Fruit fly (Drosophila melanogaster) whole organism, embryonic: ENCODE data around the gene Eip75B.

Experiments
- ATbp ChIP-seq: fragments of 200-800 bp; sonication (Bioruptor generic); optimal IDR thresholded peaks from 2 replicates; lab custom pipeline; 2017; ENCODE audit warnings: missing biosample characterization, mild to moderate bottlenecking, missing genetic modification characterization, missing genetic modification reagents
- Blimp-1 ChIP-seq: fragments of 200-800 bp; sonication (Bioruptor generic); optimal IDR thresholded peaks from 3 replicates; lab custom pipeline; 2018; ENCODE audit warnings: missing biosample characterization, missing genetic modification characterization, mild to moderate bottlenecking, moderate library complexity, missing genetic modification reagents
- CG10462 ChIP-seq: fragments of 200-800 bp; sonication (Bioruptor generic); optimal IDR thresholded peaks from 2 replicates; lab custom pipeline; 2016; ENCODE audit warnings: missing biosample characterization, missing genetic modification characterization
- CG13296 ChIP-seq: fragments of 200-800 bp; sonication (Bioruptor generic); optimal IDR thresholded peaks from 3 replicates; lab custom pipeline; 2018; ENCODE audit warnings: missing biosample characterization, mild to moderate bottlenecking, missing genetic modification characterization
- CG14441 ChIP-seq: fragments of 200-800 bp; sonication (Bioruptor generic); IDR thresholded peaks from 2 replicates; pipeline ENCODE4 v1.3.6; 2022; ENCODE audit warnings: missing biosample characterization, missing genetic modification characterization
- CG14667 ChIP-seq: fragments of 200-800 bp; sonication (Bioruptor generic); IDR thresholded peaks from 2 replicates; pipeline ENCODE4 v1.3.6; 2022; ENCODE audit warnings: missing biosample characterization, missing genetic modification characterization
- CG15269 ChIP-seq: fragments of 200-800 bp; sonication (Bioruptor generic); optimal IDR thresholded peaks from 2 replicates; lab custom pipeline; 2018; ENCODE audit warnings: missing biosample characterization, mild to moderate bottlenecking, missing genetic modification characterization, moderate library complexity
- CG1603 ChIP-seq: fragments of 200-800 bp; sonication (Bioruptor generic); optimal IDR thresholded peaks from 2 replicates; lab custom pipeline; 2019; ENCODE audit warnings: missing biosample characterization, mild to moderate bottlenecking, missing genetic modification characterization, moderate library complexity
- CG16863 ChIP-seq: fragments of 200-800 bp; sonication (Bioruptor generic); optimal IDR thresholded peaks from 3 replicates; lab custom pipeline; 2016; ENCODE audit warnings: missing biosample characterization, missing genetic modification characterization
- CG17359 ChIP-seq: fragments of 200-800 bp; sonication (Bioruptor generic); optimal IDR thresholded peaks from 3 replicates; lab custom pipeline; 2018; ENCODE audit warnings: missing biosample characterization, mild to moderate bottlenecking, missing genetic modification characterization, moderate library complexity
- CG17361 ChIP-seq: fragments of 200-800 bp; sonication (Bioruptor generic); IDR thresholded peaks from 3 replicates; pipeline ENCODE4 v1.3.6; 2022; ENCODE audit warnings: missing biosample characterization, missing genetic modification characterization
- CG18011 ChIP-seq: fragments of 200-800 bp; sonication (Bioruptor generic); optimal IDR thresholded peaks from 2 replicates; lab custom pipeline; 2017; ENCODE audit warnings: missing biosample characterization, missing genetic modification characterization, mild to moderate bottlenecking, moderate library complexity, missing genotype
- CG3065 ChIP-seq: fragments of 200-800 bp; sonication (Bioruptor generic); optimal IDR thresholded peaks from 2 replicates; lab custom pipeline; 2016; ENCODE audit warnings: missing biosample characterization, missing genetic modification characterization
- CG31224 ChIP-seq: fragments of 200-800 bp; sonication (Bioruptor generic); IDR thresholded peaks from 2 replicates; pipeline ENCODE4 v1.3.6; 2022; ENCODE audit warnings: missing biosample characterization, missing genetic modification characterization
- CG32532 ChIP-seq: fragments of 200-800 bp; sonication (Bioruptor generic); IDR thresholded peaks from 2 replicates; pipeline ENCODE4 v1.3.6; 2022; ENCODE audit warnings: missing biosample characterization, missing genetic modification characterization
- CG3281 ChIP-seq: fragments of 200-800 bp; sonication (Bioruptor generic); optimal IDR thresholded peaks from 3 replicates; lab custom pipeline; 2017; ENCODE audit warnings: missing biosample characterization, mild to moderate bottlenecking, missing genetic modification characterization
- CG5180 ChIP-seq: fragments of 200-800 bp; sonication (Bioruptor generic); optimal IDR thresholded peaks from 3 replicates; lab custom pipeline; 2017; ENCODE audit warnings: missing biosample characterization, missing genetic modification characterization, mild to moderate bottlenecking, moderate library complexity, missing genetic modification reagents
- CG7745 ChIP-seq: fragments of 200-800 bp; sonication (Bioruptor generic); optimal IDR thresholded peaks from 2 replicates; lab custom pipeline; 2018; ENCODE audit warnings: missing biosample characterization, mild to moderate bottlenecking, missing genetic modification characterization, moderate library complexity
- CG9609 ChIP-seq: fragments of 200-800 bp; sonication (Bioruptor generic); optimal IDR thresholded peaks from 3 replicates; lab custom pipeline; 2016; ENCODE audit warnings: missing biosample characterization, missing genetic modification characterization
- CG9727 ChIP-seq: fragments of 200-800 bp; sonication (Bioruptor generic); optimal IDR thresholded peaks from 3 replicates; lab custom pipeline; 2017; ENCODE audit warnings: missing biosample characterization, mild to moderate bottlenecking, missing genetic modification characterization
- Dfd ChIP-seq, 2 experiments: fragments of >200 bp; optimal IDR thresholded peaks; 2 replicates each; lab custom pipeline; 2017; ENCODE audit warnings: missing biosample characterization in 2 of 2, missing genetic modification characterization in 2 of 2
- Drgx ChIP-seq: fragments of 200-800 bp; sonication (Bioruptor generic); IDR thresholded peaks from 2 replicates; pipeline ENCODE4 v1.3.6; 2022; ENCODE audit warnings: missing biosample characterization, missing genetic modification characterization
- E2f1 ChIP-seq: fragments of 200-800 bp; sonication (Bioruptor generic); IDR thresholded peaks from 2 replicates; pipeline ENCODE4 v1.3.6; 2022; ENCODE audit warnings: missing biosample characterization, missing genetic modification characterization
- Fer2 ChIP-seq: fragments of 200-800 bp; sonication (Bioruptor generic); optimal IDR thresholded peaks from 2 replicates; lab custom pipeline; 2018; ENCODE audit warnings: missing biosample characterization, mild to moderate bottlenecking, missing genetic modification characterization, moderate library complexity
- H15 ChIP-seq: fragments of 200-800 bp; sonication (Bioruptor generic); IDR thresholded peaks from 3 replicates; pipeline ENCODE4 v1.3.6; 2022; ENCODE audit warnings: missing biosample characterization, missing genetic modification characterization
- H2.0 ChIP-seq: fragments of 200-800 bp; sonication (Bioruptor generic); IDR thresholded peaks from 2 replicates; pipeline ENCODE4 v1.3.6; 2022; ENCODE audit warnings: missing biosample characterization, missing genetic modification characterization
- Hr51 ChIP-seq, 2 experiments: fragments of 200-800 bp; sonication (Bioruptor generic); optimal IDR thresholded peaks; 2 replicates in 1 of 2; 3 replicates in 1 of 2; lab custom pipeline; 2016 to 2018; ENCODE audit warnings: missing biosample characterization in 2 of 2, missing genetic modification characterization in 2 of 2, mild to moderate bottlenecking in 1 of 2, moderate library complexity in 1 of 2
- Med ChIP-seq: fragments of 200-800 bp; sonication (Bioruptor generic); peaks from one replicate; lab custom pipeline; 2016; ENCODE audit warnings: missing biosample characterization, missing genetic modification characterization, mild to moderate bottlenecking, inconsistent platforms, moderate library complexity
- Sry-β ChIP-seq: fragments of 200-800 bp; sonication (Bioruptor generic); optimal IDR thresholded peaks from 2 replicates; lab custom pipeline; 2018; ENCODE audit warnings: missing biosample characterization, mild to moderate bottlenecking, missing genetic modification characterization, moderate library complexity
- Tbp ChIP-seq: fragments of >200 bp; optimal IDR thresholded peaks from 2 replicates; lab custom pipeline; 2018; ENCODE audit warnings: missing biosample characterization, missing genetic modification characterization
- Xrp1 ChIP-seq: fragments of 200-800 bp; sonication (Bioruptor generic); IDR thresholded peaks from 2 replicates; pipeline ENCODE4 v1.3.6; 2022; ENCODE audit warnings: missing biosample characterization, missing genetic modification characterization
- ac ChIP-seq: fragments of 200-800 bp; sonication (Bioruptor generic); optimal IDR thresholded peaks from 3 replicates; lab custom pipeline; 2017; ENCODE audit warnings: missing biosample characterization, mild to moderate bottlenecking, missing genetic modification characterization
- bab2 ChIP-seq: fragments of 200-800 bp; sonication (Bioruptor generic); optimal IDR thresholded peaks from 2 replicates; lab custom pipeline; 2016; ENCODE audit warnings: missing biosample characterization, missing genetic modification characterization
- bowl ChIP-seq: fragments of 200-800 bp; sonication (Bioruptor generic); IDR thresholded peaks from 2 replicates; pipeline ENCODE4 v1.3.6; 2022; ENCODE audit warnings: missing biosample characterization, missing genetic modification characterization
- crp ChIP-seq, 2 experiments: fragments of 200-800 bp; sonication (Bioruptor generic); optimal IDR thresholded peaks; 2 replicates in 1 of 2; 3 replicates in 1 of 2; lab custom pipeline; 2017; ENCODE audit warnings: missing biosample characterization in 2 of 2, missing genetic modification characterization in 2 of 2, mild to moderate bottlenecking in 1 of 2, moderate library complexity in 1 of 2
- disco-r ChIP-seq: fragments of 200-800 bp; sonication (Bioruptor generic); optimal IDR thresholded peaks from 2 replicates; lab custom pipeline; 2016; ENCODE audit warnings: missing biosample characterization, missing genetic modification characterization
- ems ChIP-seq: fragments of 200-800 bp; sonication (Bioruptor generic); optimal IDR thresholded peaks from 3 replicates; lab custom pipeline; 2016; ENCODE audit warnings: missing biosample characterization, missing genetic modification characterization
- ewg ChIP-seq: fragments of 200-800 bp; sonication (Bioruptor generic); optimal IDR thresholded peaks from 3 replicates; lab custom pipeline; 2017; ENCODE audit warnings: mild to moderate bottlenecking, missing biosample characterization, missing genetic modification reagents, missing genetic modification characterization
- fu2 ChIP-seq: fragments of 200-800 bp; sonication (Bioruptor generic); optimal IDR thresholded peaks from 2 replicates; lab custom pipeline; 2016; ENCODE audit warnings: missing biosample characterization, missing genetic modification characterization
- gce ChIP-seq: fragments of 200-800 bp; sonication (Bioruptor generic); IDR thresholded peaks from 3 replicates; pipeline ENCODE4 v1.3.6; 2022; ENCODE audit warnings: missing biosample characterization, missing genetic modification characterization
- gro ChIP-seq: fragments of 200-800 bp; sonication (Bioruptor generic); optimal IDR thresholded peaks from 2 replicates; lab custom pipeline; 2016; ENCODE audit warnings: missing biosample characterization, missing genetic modification characterization
- gsb ChIP-seq: fragments of 200-800 bp; sonication (Bioruptor generic); IDR thresholded peaks from 2 replicates; pipeline ENCODE4 v1.3.6; 2022; ENCODE audit warnings: missing biosample characterization, missing genetic modification characterization
- knrl ChIP-seq: fragments of 200-800 bp; sonication (Bioruptor generic); IDR thresholded peaks from 3 replicates; pipeline ENCODE4 v1.3.6; 2022; ENCODE audit warnings: missing biosample characterization, missing genetic modification characterization; ENCODE audit not compliant: partially characterized antibody
- mirr ChIP-seq: fragments of 200-800 bp; sonication (Bioruptor generic); optimal IDR thresholded peaks from 3 replicates; lab custom pipeline; 2018; ENCODE audit warnings: missing biosample characterization, mild to moderate bottlenecking, missing genetic modification characterization
- psq ChIP-seq: fragments of 200-800 bp; sonication (Bioruptor generic); optimal IDR thresholded peaks from 2 replicates; lab custom pipeline; 2017; ENCODE audit warnings: missing biosample characterization, missing genetic modification characterization
- sd ChIP-seq: fragments of 200-800 bp; sonication (Bioruptor generic); optimal IDR thresholded peaks from 3 replicates; lab custom pipeline; 2018; ENCODE audit warnings: missing biosample characterization, mild to moderate bottlenecking, missing genetic modification characterization, moderate library complexity
- sens ChIP-seq: fragments of 200-800 bp; sonication (Bioruptor generic); peaks from one replicate; lab custom pipeline; 2016; ENCODE audit warnings: missing biosample characterization, missing genetic modification characterization
- sim ChIP-seq: fragments of 200-800 bp; sonication (Bioruptor generic); IDR thresholded peaks from 2 replicates; pipeline ENCODE4 v1.3.6; 2022; ENCODE audit warnings: missing biosample characterization, missing genetic modification characterization
- sr ChIP-seq: fragments of 200-800 bp; sonication (Bioruptor generic); IDR thresholded peaks from 3 replicates; pipeline ENCODE4 v1.3.6; 2022; ENCODE audit warnings: missing biosample characterization, missing genetic modification characterization
- sug ChIP-seq: fragments of 200-800 bp; optimal IDR thresholded peaks from 2 replicates; lab custom pipeline; 2019; ENCODE audit warnings: missing biosample characterization, mild to moderate bottlenecking, missing genetic modification characterization, moderate library complexity
- tna ChIP-seq: fragments of 200-800 bp; sonication (Bioruptor generic); IDR thresholded peaks from 2 replicates; pipeline ENCODE4 v1.3.6; 2022; ENCODE audit warnings: missing biosample characterization, missing genetic modification characterization; ENCODE audit not compliant: partially characterized antibody
- vfl ChIP-seq: fragments of 200-800 bp; sonication (Bioruptor generic); optimal IDR thresholded peaks from 2 replicates; lab custom pipeline; 2016; ENCODE audit warnings: missing biosample characterization, missing genetic modification characterization

Eip75B gene

dm6 chr3L:17993269-17993668 lies 71.2 kb downstream of the Eip75B start (continued):
- TF ChIP-seq mirr (GFP tag; lab: Kevin White, UChicago) (no peak), CG17359 (tag; lab: Kevin White, UChicago) (no peak), CG14667 (no peak), Fer2 (no peak), CG9727 (GFP tag; lab: Kevin White, UChicago) (peak; percentile 24), Tbp (GFP tag; lab: Kevin White, UChicago) (no peak), disco-r (GFP tag; lab: Kevin White, UChicago) (no peak), CG7745 (tag; lab: Kevin White, UChicago) (peak; percentile 60), sr (no peak), CG32532 (no peak), CG17361 (peak; percentile 24; the same call in 1 of the 3 replicates), CG13296 (GFP tag; lab: Kevin White, UChicago) (no peak), sd (tag; lab: Kevin White, UChicago) (no peak), fu2 (GFP tag; lab: Kevin White, UChicago) (no peak), H2.0 (GFP tag; lab: Robert Waterston, UW) (no peak), sim (no peak), CG1603 (tag; lab: Kevin White, UChicago) (no peak), gce (GFP tag; lab: Robert Waterston, UW) (no peak), Sry-β (GFP tag; lab: Kevin White, UChicago) (no peak), CG15269 (tag; lab: Kevin White, UChicago) (no peak), E2f1 (GFP tag; lab: Robert Waterston, UW) (no peak), CG31224 (GFP tag; lab: Robert Waterston, UW) (no peak), Hr51 (GFP tag; optimal IDR thresholded peaks at IDR 0.05; lab: Kevin White, UChicago) (no peak), tna (no peak), CG5180 (GFP tag; lab: Kevin White, UChicago) (no peak), sug (tag; lab: Kevin White, UChicago) (no peak), CG14441 (GFP tag; lab: Robert Waterston, UW) (no peak), psq (GFP tag; lab: Kevin White, UChicago) (no peak), Drgx (GFP tag; lab: Robert Waterston, UW) (no peak), Med (GFP tag; lab: Kevin White, UChicago) (no peak), CG10462 (GFP tag; lab: Kevin White, UChicago) (no peak), CG3281 (no peak), CG3065 (no peak), gro (GFP tag; lab: Kevin White, UChicago) (no peak), ac (GFP tag; lab: Kevin White, UChicago) (no peak), CG16863 (no peak), CG9609 (GFP tag; lab: Kevin White, UChicago) (no peak), ATbp (GFP tag; lab: Kevin White, UChicago) (peak; percentile 17), CG18011 (GFP tag; lab: Kevin White, UChicago) (no peak), Xrp1 (GFP tag; lab: Robert Waterston, UW) (peak; percentile 58; the same call in 1 of the 2 replicates), gsb (no peak), vfl (GFP tag; lab: Kevin White, UChicago) (no peak), bowl (GFP tag; lab: Robert Waterston, UW) (no peak), knrl (GFP tag; lab: Robert Waterston, UW) (no peak), Dfd (GFP tag; optimal IDR thresholded peaks at IDR 0.05; lab: Kevin White, UChicago) (no peak), ewg (GFP tag; lab: Kevin White, UChicago) (no peak), H15 (GFP tag; lab: Robert Waterston, UW) (no peak), ems (GFP tag; lab: Kevin White, UChicago) (no peak), crp (GFP tag; optimal IDR thresholded peaks at IDR 0.05; lab: Kevin White, UChicago) (no peak), sens (GFP tag; lab: Kevin White, UChicago) (peak; percentile 82), Blimp-1 (peak; percentile 99), bab2 (GFP tag; lab: Kevin White, UChicago) (no peak)
